Worm (Caenorhabditis elegans) whole organism, L4/young adult: ENCODE measurements around the gene srx-95.

Source experiments
- W03F9.2 ChIP-seq: fragments of 150-350 bp; optimal IDR thresholded peaks from 2 replicates; lab custom pipeline; 2014; ENCODE audit warnings: missing biosample characterization, missing genetic modification characterization
- dao-5 ChIP-seq: sonication (generic microtip); optimal IDR thresholded peaks from 2 replicates; lab custom pipeline; 2016; ENCODE audit warnings: missing genotype, missing genetic modification characterization, moderate library complexity, missing compliant biosample characterization
- him-1 ChIP-seq: sonication (generic microtip); optimal IDR thresholded peaks from 2 replicates; lab custom pipeline; 2016; ENCODE audit warnings: missing genotype, missing genetic modification reagents, missing genetic modification characterization, missing compliant biosample characterization

DNA sequence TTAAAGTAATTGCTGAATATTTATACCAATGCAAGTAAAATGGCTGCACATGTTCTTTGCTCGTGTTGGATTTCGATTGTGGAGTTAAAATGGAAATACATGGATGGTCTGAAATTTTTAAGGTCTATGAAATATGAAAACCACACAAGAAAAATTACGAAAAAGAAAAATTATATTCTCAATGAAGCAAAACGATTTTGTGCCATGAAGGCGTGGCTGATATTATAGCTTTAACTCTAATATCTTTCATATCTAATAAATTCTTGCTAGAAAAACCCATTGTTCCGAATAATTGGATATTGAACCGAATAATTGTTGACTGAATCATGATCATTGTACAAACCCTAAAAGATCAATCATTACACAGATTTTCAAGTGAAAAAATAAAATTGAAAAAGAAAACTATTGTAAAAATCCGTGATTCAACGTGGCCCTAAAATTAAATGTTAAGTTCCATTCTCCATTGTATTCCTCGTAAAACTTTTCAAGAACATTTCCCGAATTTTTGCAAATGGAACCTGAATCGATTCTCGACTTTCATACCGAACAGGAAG is at the start of gene srx-95, which contains the start of gene fis-1:
- no peak for TF ChIP-seq W03F9.2 (tag; lab: Kevin White, UChicago)
- TF ChIP-seq him-1, result no peak
- TF ChIP-seq dao-5 (tag; lab: Kevin White, UChicago), result no peak
